Fruit fly (Drosophila melanogaster): ENCODE results near the gene CG45413.

DNA sequence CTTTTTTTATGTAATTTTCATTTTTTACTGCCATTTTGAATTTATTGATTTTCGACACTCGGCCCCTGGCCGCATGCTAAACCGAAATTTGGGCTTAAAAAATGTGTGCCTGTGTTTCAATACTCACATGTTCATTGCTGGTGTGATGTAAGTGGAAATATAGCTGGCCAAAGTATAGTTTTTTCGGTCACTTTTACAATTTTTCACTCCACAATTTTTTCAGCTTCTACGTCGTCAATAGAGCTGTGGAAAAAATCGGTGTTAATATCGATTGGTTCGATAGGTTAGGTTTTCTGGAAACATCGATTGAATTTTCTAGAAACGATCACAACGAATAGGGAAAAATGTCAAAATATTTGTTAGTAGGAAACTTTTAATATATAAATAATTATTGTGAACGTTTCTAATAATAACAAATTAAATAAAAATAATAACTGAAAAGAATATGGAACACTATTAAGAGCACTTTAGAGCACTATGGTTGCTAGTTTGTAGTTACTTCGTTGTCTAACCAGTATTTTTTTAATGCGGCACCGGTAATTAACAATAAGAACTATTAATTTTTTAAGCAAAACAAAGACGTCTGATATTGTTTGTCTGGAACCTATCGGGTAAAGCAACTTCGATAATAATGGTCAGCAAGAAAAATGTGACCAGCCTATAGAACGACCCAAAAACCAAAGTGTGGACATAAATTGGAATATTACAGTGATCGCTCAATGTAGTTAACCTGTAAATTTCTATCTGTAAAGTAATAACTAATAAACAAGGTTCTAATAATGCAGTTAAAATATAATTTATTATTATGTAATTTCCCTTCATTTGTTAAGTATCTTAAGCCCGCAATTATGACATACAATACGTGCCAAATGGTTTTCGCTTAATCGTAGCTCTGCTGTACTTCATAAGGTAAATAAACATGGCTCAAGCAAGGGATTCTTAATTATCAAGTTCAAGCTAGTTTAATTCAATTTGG lies 23.8 kb upstream of the CG45413 start, which contains the start of the genes CG10077 and CG9948:
- TF ChIP-seq CG15696 (tag; optimal IDR thresholded peaks at IDR 0.05) = peak; percentile 91
- peak; percentile 80 for TF ChIP-seq CG6854 (GFP tag; optimal IDR thresholded peaks at IDR 0.05)
- TF ChIP-seq maf-S (GFP tag; optimal IDR thresholded peaks at IDR 0.05) = peak; percentile 35
- peak; percentile 85 for TF ChIP-seq Hmr (GFP tag; optimal IDR thresholded peaks at IDR 0.05)

Data from whole organism, embryonic.